Fruit fly (Drosophila melanogaster): ENCODE measurements around the gene CG10011.
A peak's percentile ranks its signal among the peaks of the same experiment; 100 is the strongest.

Gene CG10011

DNA sequence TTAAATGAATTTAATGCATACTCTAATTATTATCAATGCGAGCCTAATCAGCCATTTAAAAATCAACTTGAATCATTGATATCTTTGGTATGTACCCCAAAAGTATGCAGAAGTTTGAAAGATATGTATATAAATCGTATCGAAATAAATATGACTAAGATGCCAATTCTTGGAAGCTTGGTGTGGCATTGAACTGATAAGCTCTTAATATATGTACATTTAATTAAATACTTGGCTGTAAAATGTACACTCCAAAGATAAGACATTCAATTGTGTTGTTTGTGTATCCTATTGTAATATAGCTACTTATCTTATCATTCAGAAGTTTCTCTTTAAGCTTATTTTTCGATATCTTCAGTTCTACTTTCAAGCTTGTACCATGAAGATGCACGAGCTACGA is 34.0 kb upstream of the CG10011 start, which contains the start of gene CG33346:
TSS of gene CG33346 (plus strand) at position 380 of the 400 bp plus-strand sequence.
- TF ChIP-seq brk (GFP tag; optimal IDR thresholded peaks at IDR 0.05) (no peak), dsf (GFP tag; optimal IDR thresholded peaks at IDR 0.05; ENCODE audit: borderline replicate concordance) (no peak), fru (GFP tag; optimal IDR thresholded peaks at IDR 0.05) (no peak), rgr (GFP tag; optimal IDR thresholded peaks at IDR 0.05) (no peak), Rel (GFP tag; optimal IDR thresholded peaks at IDR 0.05) (no peak), Rel (tag; optimal IDR thresholded peaks at IDR 0.05) (no peak), psq (GFP tag; optimal IDR thresholded peaks at IDR 0.05) (no peak)

DNA sequence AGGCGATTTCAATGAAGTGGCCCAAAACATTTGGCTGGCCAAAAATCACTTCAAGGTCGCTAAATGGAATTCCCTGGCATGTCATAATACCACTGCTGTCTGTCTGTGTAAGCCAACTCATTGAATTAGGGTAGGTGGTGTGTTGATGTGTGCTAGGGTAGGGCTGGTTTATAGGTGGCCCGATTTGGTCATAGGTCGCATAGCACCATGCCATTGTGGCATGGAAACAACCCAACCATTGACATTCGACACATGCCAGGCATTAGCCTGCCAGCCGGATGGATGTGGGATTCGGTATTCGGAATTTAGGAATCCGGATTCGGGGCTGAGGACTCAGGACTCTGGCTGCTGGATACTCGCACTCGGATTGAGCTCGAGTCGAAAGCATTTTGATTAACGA is 28.1 kb upstream of the CG10011 start:
- no peak for TF ChIP-seq N (GFP tag; optimal IDR thresholded peaks at IDR 0.05)
- no peak for TF ChIP-seq jim (GFP tag; optimal IDR thresholded peaks at IDR 0.05)
- no peak for TF ChIP-seq Rel (GFP tag; optimal IDR thresholded peaks at IDR 0.05)
- TF ChIP-seq Rel (tag; optimal IDR thresholded peaks at IDR 0.05), result no peak
- no peak for TF ChIP-seq dmrt93B (GFP tag; optimal IDR thresholded peaks at IDR 0.05)
- TF ChIP-seq lola (GFP tag; optimal IDR thresholded peaks at IDR 0.05), result no peak
- no peak for TF ChIP-seq sv (GFP tag; optimal IDR thresholded peaks at IDR 0.05)
- no peak for TF ChIP-seq Sp1 (GFP tag; optimal IDR thresholded peaks at IDR 0.05)
- no peak for TF ChIP-seq Jra (GFP tag; optimal IDR thresholded peaks at IDR 0.05)

DNA sequence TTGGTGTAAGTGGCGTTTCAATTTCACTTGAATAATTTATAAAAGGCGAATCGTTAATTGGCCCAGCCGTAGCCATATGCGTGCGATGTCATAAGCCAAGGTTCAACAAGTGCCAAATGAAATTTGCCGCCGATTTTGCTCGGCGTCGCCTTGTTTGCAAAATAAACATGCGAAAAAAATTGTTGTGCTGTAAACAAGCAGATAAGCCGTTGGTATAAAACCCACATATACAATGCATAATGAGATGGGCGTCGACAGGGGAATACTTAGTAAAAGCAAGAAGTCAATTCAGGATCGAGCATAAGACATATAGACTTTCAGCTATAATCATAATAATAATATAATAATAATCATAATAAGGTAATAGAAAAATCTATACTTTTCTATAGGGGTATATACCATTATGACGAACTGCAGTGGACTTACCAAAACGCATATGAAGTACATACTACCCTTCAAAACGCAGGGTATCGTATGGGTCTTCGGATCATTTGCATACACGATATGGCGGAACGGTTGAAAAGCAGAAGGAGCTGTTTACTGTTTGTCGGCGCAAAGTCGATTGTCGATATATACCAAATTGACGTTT is 21.3 kb upstream of the CG10011 start:
- TF ChIP-seq Mio (GFP tag; optimal IDR thresholded peaks at IDR 0.05) (no peak), Dif (GFP tag; optimal IDR thresholded peaks at IDR 0.05; ENCODE audit: partially characterized antibody) (no peak), CG9705 (GFP tag; optimal IDR thresholded peaks at IDR 0.05) (no peak), HLH106 (tag; optimal IDR thresholded peaks at IDR 0.05) (peak; percentile 28), ey (GFP tag; optimal IDR thresholded peaks at IDR 0.05) (peak; percentile 9), OdsH (GFP tag; optimal IDR thresholded peaks at IDR 0.05) (peak; percentile 20), GATAd (GFP tag; optimal IDR thresholded peaks at IDR 0.05) (no peak), fru (GFP tag; optimal IDR thresholded peaks at IDR 0.05) (peak; percentile 15), h (GFP tag; optimal IDR thresholded peaks at IDR 0.05) (peak; percentile 25), Hr78 (GFP tag; optimal IDR thresholded peaks at IDR 0.05) (no peak), rgr (GFP tag; optimal IDR thresholded peaks at IDR 0.05) (peak; percentile 16)

DNA sequence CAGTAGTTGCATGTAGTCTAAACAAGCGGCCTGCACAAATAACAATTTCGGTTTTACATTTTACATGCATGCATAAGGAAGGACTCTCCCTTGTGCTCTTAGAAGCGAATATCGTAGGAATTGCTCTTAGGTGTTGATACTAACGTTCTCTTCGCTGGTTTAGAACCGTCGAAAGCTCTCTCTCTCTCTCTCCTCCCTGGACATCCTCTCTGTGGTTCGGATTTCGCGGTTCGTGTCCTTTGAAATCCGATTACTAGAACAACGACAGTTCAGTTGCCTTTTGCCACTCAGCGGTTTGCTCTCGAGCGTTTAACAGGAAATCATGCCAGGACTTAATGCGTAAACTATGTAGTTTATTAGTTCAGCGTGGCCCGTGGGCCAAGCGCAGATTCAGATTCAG is 19.7 kb upstream of the CG10011 start:
- TF ChIP-seq h (GFP tag; optimal IDR thresholded peaks at IDR 0.05) (no peak), Rel (GFP tag; optimal IDR thresholded peaks at IDR 0.05) (no peak), Rel (tag; optimal IDR thresholded peaks at IDR 0.05) (no peak), tai (GFP tag; optimal IDR thresholded peaks at IDR 0.05) (no peak), dl (GFP tag; optimal IDR thresholded peaks at IDR 0.05; ENCODE audit: insufficient read depth in 1 of 2, partially characterized antibody in 2 of 2) (no peak), OdsH (GFP tag; optimal IDR thresholded peaks at IDR 0.05) (no peak), Mio (GFP tag; optimal IDR thresholded peaks at IDR 0.05) (no peak), sage (GFP tag; optimal IDR thresholded peaks at IDR 0.05) (no peak), jim (GFP tag; optimal IDR thresholded peaks at IDR 0.05) (no peak), Hr78 (GFP tag; optimal IDR thresholded peaks at IDR 0.05) (no peak), sv (GFP tag; optimal IDR thresholded peaks at IDR 0.05) (no peak), foxo (GFP tag; optimal IDR thresholded peaks at IDR 0.05) (no peak), Jra (GFP tag; optimal IDR thresholded peaks at IDR 0.05) (no peak), lola (GFP tag; optimal IDR thresholded peaks at IDR 0.05) (no peak)

DNA sequence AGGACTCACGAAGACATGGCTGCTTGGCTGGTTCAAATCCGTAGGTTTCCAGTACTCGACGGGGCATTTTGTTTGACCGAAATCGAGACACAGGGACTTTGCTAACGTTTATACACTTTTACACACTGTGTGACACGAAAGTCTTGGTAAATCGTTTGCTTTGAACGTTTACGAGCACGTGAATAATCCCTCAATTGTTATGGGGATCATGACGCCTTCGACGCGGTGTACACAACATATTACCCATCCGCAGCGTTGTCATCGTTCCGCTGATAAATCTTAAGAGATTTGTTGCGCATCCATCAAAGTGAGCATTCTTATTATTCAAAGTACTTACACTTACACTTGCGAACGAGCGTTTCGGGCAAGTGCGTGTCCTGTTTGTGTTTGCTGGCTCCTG is 15.5 kb upstream of the CG10011 start, which contains the start of gene CG31050:
TSS of gene CG31050 (minus strand) at position 101 of the 400 bp plus-strand sequence.
- TF ChIP-seq Myc (optimal IDR thresholded peaks at IDR 0.05) (no peak), Jra (GFP tag; optimal IDR thresholded peaks at IDR 0.05) (no peak), brk (GFP tag; optimal IDR thresholded peaks at IDR 0.05) (no peak), dmrt93B (GFP tag; optimal IDR thresholded peaks at IDR 0.05) (no peak)

DNA sequence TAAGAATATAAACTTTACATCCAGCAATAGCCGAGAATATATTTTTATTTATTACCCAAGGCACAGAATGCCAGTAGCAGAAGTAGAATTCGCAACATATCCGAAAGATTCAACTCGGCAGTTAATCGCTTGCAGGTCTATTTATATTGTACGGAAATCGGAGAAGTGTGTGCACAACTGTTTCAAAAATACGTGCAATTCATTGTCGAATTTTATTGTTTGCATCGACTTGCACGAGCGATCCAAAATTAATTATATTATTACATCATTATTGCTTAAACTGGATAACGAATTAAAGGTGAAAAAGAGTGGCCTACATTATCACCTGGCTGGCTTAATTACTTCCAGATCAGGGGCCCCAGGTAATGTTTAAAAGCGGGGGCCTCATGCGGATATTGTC is 7.9 kb upstream of the CG10011 start, which contains the start of gene CG14062:
TSS of gene CG14062 (minus strand) at position 101 of the 400 bp plus-strand sequence.
- TF ChIP-seq jim (GFP tag; optimal IDR thresholded peaks at IDR 0.05), result no peak
- no peak for TF ChIP-seq usp (GFP tag; optimal IDR thresholded peaks at IDR 0.05)
- no peak for TF ChIP-seq dsf (GFP tag; optimal IDR thresholded peaks at IDR 0.05; ENCODE audit: borderline replicate concordance)
- no peak for TF ChIP-seq fru (GFP tag; optimal IDR thresholded peaks at IDR 0.05)
- TF ChIP-seq sv (GFP tag; optimal IDR thresholded peaks at IDR 0.05), result no peak
- no peak for TF ChIP-seq Dfd (GFP tag; optimal IDR thresholded peaks at IDR 0.05)
- TF ChIP-seq GATAd (GFP tag; optimal IDR thresholded peaks at IDR 0.05), result no peak
- no peak for TF ChIP-seq Myc (optimal IDR thresholded peaks at IDR 0.05)
- no peak for TF ChIP-seq Dif (GFP tag; optimal IDR thresholded peaks at IDR 0.05; ENCODE audit: partially characterized antibody)
- TF ChIP-seq CG32264 (GFP tag; optimal IDR thresholded peaks at IDR 0.05), result no peak
- TF ChIP-seq dmrt93B (GFP tag; optimal IDR thresholded peaks at IDR 0.05), result no peak
- TF ChIP-seq Abd-B (GFP tag; optimal IDR thresholded peaks at IDR 0.05), result no peak
- no peak for TF ChIP-seq rgr (GFP tag; optimal IDR thresholded peaks at IDR 0.05)
- no peak for TF ChIP-seq Hr78 (GFP tag; optimal IDR thresholded peaks at IDR 0.05)
- TF ChIP-seq dl (GFP tag; optimal IDR thresholded peaks at IDR 0.05; ENCODE audit: insufficient read depth in 1 of 2, partially characterized antibody in 2 of 2), result no peak
- TF ChIP-seq HLH106 (tag; optimal IDR thresholded peaks at IDR 0.05), result no peak
- no peak for TF ChIP-seq foxo (GFP tag; optimal IDR thresholded peaks at IDR 0.05)
- TF ChIP-seq Vsx2 (GFP tag; optimal IDR thresholded peaks at IDR 0.05; ENCODE audit: partially characterized antibody), result no peak
- no peak for TF ChIP-seq Sp1 (GFP tag; optimal IDR thresholded peaks at IDR 0.05)
